Fruit fly (Drosophila melanogaster) whole organism: Measurements from ENCODE around the gene CG43693.

Experiments used
- CG8478 ChIP-seq: fragments of >200 bp; optimal IDR thresholded peaks from 2 replicates; lab custom pipeline; 2018; ENCODE audit warnings: inconsistent platforms
- Dll ChIP-seq: fragments of >200 bp; optimal IDR thresholded peaks from 2 replicates; lab custom pipeline; 2017
- EcR ChIP-seq, 2 experiments: fragments of >200 bp; optimal IDR thresholded peaks; 2 replicates each; lab custom pipeline; 2017; ENCODE audit warnings: missing biosample characterization in 2 of 2, missing genetic modification characterization in 2 of 2, missing genetic modification reagents in 2 of 2
- pan ChIP-seq: fragments of >200 bp; optimal IDR thresholded peaks from 2 replicates; lab custom pipeline; 2017
- psq ChIP-seq: fragments of >200 bp; optimal IDR thresholded peaks from 2 replicates; lab custom pipeline; 2017
- usp ChIP-seq: fragments of >200 bp; optimal IDR thresholded peaks from 2 replicates; lab custom pipeline; 2017; ENCODE audit warnings: missing biosample characterization, missing genetic modification characterization, mixed read lengths

dm6 chr3L:11007786-11008185, 43.4 kb downstream of the CG43693 start:
- TF ChIP-seq Dll (lab: Kevin White, UChicago), result no peak
- TF ChIP-seq psq, result no peak
- no peak for TF ChIP-seq pan (lab: Kevin White, UChicago)
- no peak for TF ChIP-seq usp (GFP tag; lab: Kevin White, UChicago)
- TF ChIP-seq CG8478 (lab: Kevin White, UChicago), result no peak
- no peak for TF ChIP-seq EcR (GFP tag; optimal IDR thresholded peaks at IDR 0.05; lab: Kevin White, UChicago)
